Worm (Caenorhabditis elegans) whole organism, late embryonic: ENCODE results near the gene dop-5.

ENCODE experiments used
- dmd-4 ChIP-seq: sonication (generic microtip); optimal IDR thresholded peaks from 2 replicates; lab custom pipeline; 2016; ENCODE audit warnings: borderline replicate concordance, missing genetic modification characterization, missing compliant biosample characterization
- dve-1 ChIP-seq: sonication (generic microtip); optimal IDR thresholded peaks from 2 replicates; lab custom pipeline; 2017; ENCODE audit warnings: antibody characterized with exemption, mild to moderate bottlenecking, missing genetic modification characterization, missing compliant biosample characterization

DNA sequence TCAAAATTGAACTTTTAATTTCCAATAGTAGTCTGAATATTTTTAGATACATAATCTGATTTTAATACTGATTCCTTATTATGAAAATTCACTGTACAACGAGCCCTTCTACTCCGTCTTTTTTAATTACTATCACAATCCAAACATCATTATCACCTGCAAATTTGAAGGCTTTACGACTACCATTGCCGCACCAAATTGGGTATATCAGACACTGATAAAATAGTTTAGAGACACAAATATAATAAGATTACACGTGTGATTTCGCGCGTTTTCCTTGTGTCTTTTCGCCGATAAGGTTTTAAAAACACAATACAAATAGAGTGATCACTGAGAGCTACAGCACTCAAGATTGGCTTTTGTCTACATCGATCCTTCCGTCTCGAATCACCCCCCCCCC, 37.0 kb upstream of the dop-5 start:
- TF ChIP-seq dmd-4 (tag; lab: Kevin White, UChicago) (no peak), dve-1 (tag; lab: Kevin White, UChicago) (no peak)
